Fruit fly (Drosophila melanogaster): ENCODE measurements around the gene Ir94c.

Ir94c gene

DNA sequence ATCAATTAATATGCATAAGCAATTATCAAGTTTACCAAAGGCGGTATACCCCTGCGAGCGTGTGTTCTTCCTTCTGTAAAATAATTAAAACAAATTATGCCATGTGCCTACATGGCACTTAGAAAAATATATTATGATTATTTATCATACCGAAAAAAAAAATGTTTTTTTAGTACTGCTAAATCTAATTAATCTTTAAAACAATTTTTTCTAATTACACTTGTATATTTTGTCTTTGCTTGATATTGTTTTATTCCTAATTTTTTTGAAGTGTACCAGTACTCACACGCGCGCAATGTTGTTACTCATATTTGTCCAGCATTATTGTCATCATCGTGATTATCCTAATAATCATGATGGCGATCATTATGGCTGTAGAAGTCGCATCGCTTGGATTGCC is 4.1 kb upstream of the Ir94c start:
- TF ChIP-seq Hr51 (GFP tag; optimal IDR thresholded peaks at IDR 0.05) (peak in 1 of 2 experiments; percentile 24), lilli (GFP tag; optimal IDR thresholded peaks at IDR 0.05) (no peak), run (tag; optimal IDR thresholded peaks at IDR 0.05) (no peak), CG11398 (GFP tag; optimal IDR thresholded peaks at IDR 0.05) (no peak), CG8281 (tag; optimal IDR thresholded peaks at IDR 0.05) (no peak), CG14710 (tag; optimal IDR thresholded peaks at IDR 0.05) (peak; percentile 12), Fer2 (tag; optimal IDR thresholded peaks at IDR 0.05) (no peak), Hmr (GFP tag; optimal IDR thresholded peaks at IDR 0.05) (no peak), CG9817 (tag; optimal IDR thresholded peaks at IDR 0.05) (no peak), fd102C (GFP tag; optimal IDR thresholded peaks at IDR 0.05) (no peak), dysf (GFP tag; IDR thresholded peaks at IDR 0.05) (0 out of 3 replicates have a peak, but pooled peaks have one; percentile 43), CG18262 (tag; optimal IDR thresholded peaks at IDR 0.05) (peak; percentile 39), CG9437 (GFP tag; optimal IDR thresholded peaks at IDR 0.05) (peak; percentile 42), CG31441 (GFP tag; IDR thresholded peaks at IDR 0.05) (peak; percentile 52), CG30403 (GFP tag; optimal IDR thresholded peaks at IDR 0.05) (peak; percentile 2), ken (GFP tag; IDR thresholded peaks at IDR 0.05) (no peak), caup (GFP tag; optimal IDR thresholded peaks at IDR 0.05; ENCODE audit: severe bottlenecking) (peak; percentile 40), hbn (GFP tag; IDR thresholded peaks at IDR 0.05; ENCODE audit: partially characterized antibody) (no peak), cas (GFP tag; IDR thresholded peaks at IDR 0.05) (no peak), dmrt99B (tag; optimal IDR thresholded peaks at IDR 0.05) (peak; percentile 42), CG2199 (GFP tag; IDR thresholded peaks at IDR 0.05) (no peak), YL-1 (GFP tag; optimal IDR thresholded peaks at IDR 0.05) (no peak), CG11456 (GFP tag; IDR thresholded peaks at IDR 0.05) (no peak), CG8765 (GFP tag; IDR thresholded peaks at IDR 0.05) (no peak), CG6765 (GFP tag; optimal IDR thresholded peaks at IDR 0.05) (no peak), gcm2 (GFP tag; optimal IDR thresholded peaks at IDR 0.05) (no peak), CG10147 (GFP tag; optimal IDR thresholded peaks at IDR 0.05) (no peak), CG16779 (GFP tag; IDR thresholded peaks at IDR 0.05) (no peak), Deaf1 (tag; optimal IDR thresholded peaks at IDR 0.05) (no peak), CG15269 (tag; optimal IDR thresholded peaks at IDR 0.05) (peak; percentile 39), D19A (tag; optimal IDR thresholded peaks at IDR 0.05) (peak; percentile 23), bbx (GFP tag; IDR thresholded peaks at IDR 0.05; ENCODE audit: partially characterized antibody) (no peak), Ptx1 (GFP tag; IDR thresholded peaks at IDR 0.05) (0 out of 2 replicates have a peak, but pooled peaks have one; percentile 12), bsh (GFP tag; optimal IDR thresholded peaks at IDR 0.05) (peak in 1 of 2 experiments; percentile 49), Chrac-16 (GFP tag; optimal IDR thresholded peaks at IDR 0.05) (no peak), Fer3 (tag; optimal IDR thresholded peaks at IDR 0.05) (peak; percentile 12), lmd (GFP tag; IDR thresholded peaks at IDR 0.05) (no peak; the same call in 1 of the 2 replicates), Med (GFP tag) (peak; percentile 16), CG12155 (GFP tag; optimal IDR thresholded peaks at IDR 0.05) (no peak), CG6272 (GFP tag; IDR thresholded peaks at IDR 0.05) (no peak), cato (GFP tag; optimal IDR thresholded peaks at IDR 0.05; ENCODE audit: borderline replicate concordance) (no peak), CG7963 (GFP tag; IDR thresholded peaks at IDR 0.05; ENCODE audit: partially characterized antibody) (no peak), Poxn (GFP tag; IDR thresholded peaks at IDR 0.05) (no peak), gce (GFP tag; IDR thresholded peaks at IDR 0.05) (no peak), tio (GFP tag; optimal IDR thresholded peaks at IDR 0.05) (peak; percentile 20), MESR4 (GFP tag; optimal IDR thresholded peaks at IDR 0.05) (no peak), CG1233 (GFP tag; optimal IDR thresholded peaks at IDR 0.05) (no peak), CG13624 (GFP tag; optimal IDR thresholded peaks at IDR 0.05) (no peak), CG9932 (GFP tag; IDR thresholded peaks at IDR 0.05) (peak; percentile 47; the same call in 1 of the 2 replicates), Oli (tag; optimal IDR thresholded peaks at IDR 0.05) (peak; percentile 37)

Data from whole organism, embryonic.